Worm (Caenorhabditis elegans) whole organism, late embryonic: ENCODE data around the gene Y32G9A.2.
A peak's percentile ranks its signal among the peaks of the same experiment; 100 is the strongest.

Experiments used
- C08G9.2 ChIP-seq: sonication (generic microtip); optimal IDR thresholded peaks from 2 replicates; lab custom pipeline; 2016; ENCODE audit warnings: mild to moderate bottlenecking, missing genetic modification characterization, moderate library complexity, missing compliant biosample characterization
- F13H6.1 ChIP-seq: sonication (generic microtip); optimal IDR thresholded peaks from 2 replicates; lab custom pipeline; 2016; ENCODE audit warnings: missing genetic modification characterization, missing compliant biosample characterization
- K02D7.2 ChIP-seq: sonication (generic microtip); optimal IDR thresholded peaks from 2 replicates; lab custom pipeline; 2017; ENCODE audit warnings: mild to moderate bottlenecking, missing genetic modification characterization, missing compliant biosample characterization
- K09A11.1 ChIP-seq: sonication (generic microtip); optimal IDR thresholded peaks from 2 replicates; lab custom pipeline; 2017; ENCODE audit warnings: antibody characterized with exemption, mild to moderate bottlenecking, missing genetic modification characterization, missing compliant biosample characterization; ENCODE audit not compliant: insufficient read depth
- T23F11.4 ChIP-seq: fragments of 200-800 bp; sonication (Bioruptor generic); optimal IDR thresholded peaks from 2 replicates; lab custom pipeline; 2018; ENCODE audit warnings: mild to moderate bottlenecking, missing genetic modification characterization, missing compliant biosample characterization
- Y22D7AL.16 ChIP-seq: sonication (generic microtip); optimal IDR thresholded peaks from 2 replicates; lab custom pipeline; 2016; ENCODE audit warnings: missing genetic modification characterization, missing compliant biosample characterization
- ceh-14 ChIP-seq: sonication (generic microtip); optimal IDR thresholded peaks from 2 replicates; lab custom pipeline; 2016; ENCODE audit warnings: missing genotype, missing genetic modification characterization, missing compliant biosample characterization
- ceh-18 ChIP-seq: sonication (generic microtip); optimal IDR thresholded peaks from 2 replicates; lab custom pipeline; 2016; ENCODE audit warnings: missing genetic modification characterization, missing compliant biosample characterization
- ceh-19 ChIP-seq: fragments of 200-800 bp; sonication (Bioruptor generic); optimal IDR thresholded peaks from 2 replicates; lab custom pipeline; 2018; ENCODE audit warnings: mild to moderate bottlenecking, missing genetic modification characterization, missing compliant biosample characterization
- ceh-2 ChIP-seq: sonication (generic microtip); optimal IDR thresholded peaks from 2 replicates; lab custom pipeline; 2016; ENCODE audit warnings: missing genotype, missing genetic modification characterization, missing compliant biosample characterization
- ceh-31 ChIP-seq: sonication (generic microtip); optimal IDR thresholded peaks from 2 replicates; lab custom pipeline; 2016; ENCODE audit warnings: missing genetic modification characterization, missing compliant biosample characterization
- ceh-48 ChIP-seq: sonication (generic microtip); optimal IDR thresholded peaks from 2 replicates; lab custom pipeline; 2016; ENCODE audit warnings: missing genetic modification characterization, inconsistent platforms, missing compliant biosample characterization
- ceh-6 ChIP-seq: fragments of 200-800 bp; sonication (Bioruptor generic); optimal IDR thresholded peaks from 2 replicates; lab custom pipeline; 2018; ENCODE audit warnings: mild to moderate bottlenecking, missing genetic modification characterization, missing compliant biosample characterization
- che-1 ChIP-seq: sonication (generic microtip); optimal IDR thresholded peaks from 2 replicates; lab custom pipeline; 2016; ENCODE audit warnings: mild to moderate bottlenecking, missing genetic modification characterization, missing compliant biosample characterization
- elt-2 ChIP-seq: sonication (generic microtip); optimal IDR thresholded peaks from 2 replicates; lab custom pipeline; 2016; ENCODE audit warnings: missing genetic modification reagents, missing genetic modification characterization, missing compliant biosample characterization
- fax-1 ChIP-seq: sonication (generic microtip); optimal IDR thresholded peaks from 2 replicates; lab custom pipeline; 2016; ENCODE audit warnings: missing genotype, missing genetic modification characterization, missing compliant biosample characterization
- fkh-10 ChIP-seq: fragments of 150-350 bp; optimal IDR thresholded peaks from 2 replicates; lab custom pipeline; 2014; ENCODE audit warnings: missing biosample characterization, missing genetic modification reagents, missing genetic modification characterization
- fkh-6 ChIP-seq: sonication (generic microtip); optimal IDR thresholded peaks from 2 replicates; lab custom pipeline; 2016; ENCODE audit warnings: missing genetic modification characterization, missing compliant biosample characterization
- gmeb-2 ChIP-seq: sonication (generic microtip); optimal IDR thresholded peaks from 2 replicates; lab custom pipeline; 2016; ENCODE audit warnings: missing genetic modification characterization, inconsistent platforms, missing compliant biosample characterization
- hlh-13 ChIP-seq: fragments of 200-800 bp; sonication (Bioruptor generic); optimal IDR thresholded peaks from 2 replicates; lab custom pipeline; 2018; ENCODE audit warnings: mild to moderate bottlenecking, missing genetic modification characterization, missing compliant biosample characterization
- hlh-6 ChIP-seq: sonication (generic microtip); optimal IDR thresholded peaks from 2 replicates; lab custom pipeline; 2016; ENCODE audit warnings: missing genotype, missing genetic modification characterization, missing compliant biosample characterization
- madf-2 ChIP-seq: sonication (generic microtip); optimal IDR thresholded peaks from 2 replicates; lab custom pipeline; 2017; ENCODE audit warnings: missing genetic modification characterization, missing compliant biosample characterization
- mec-3 ChIP-seq: sonication (generic microtip); optimal IDR thresholded peaks from 2 replicates; lab custom pipeline; 2016; ENCODE audit warnings: borderline replicate concordance, missing genetic modification characterization, missing compliant biosample characterization
- nhr-11 ChIP-seq: fragments of 150-350 bp; optimal IDR thresholded peaks from 2 replicates; lab custom pipeline; 2014; ENCODE audit warnings: missing biosample characterization, missing genetic modification characterization
- nhr-232 ChIP-seq: sonication (generic microtip); optimal IDR thresholded peaks from 2 replicates; lab custom pipeline; 2016; ENCODE audit warnings: missing genetic modification characterization, missing compliant biosample characterization
- odd-2 ChIP-seq: sonication (generic microtip); optimal IDR thresholded peaks from 2 replicates; lab custom pipeline; 2017; ENCODE audit warnings: antibody characterized with exemption, mild to moderate bottlenecking, missing genetic modification characterization, missing compliant biosample characterization
- pat-9 ChIP-seq: fragments of 200-800 bp; sonication (Bioruptor generic); optimal IDR thresholded peaks from 2 replicates; lab custom pipeline; 2018; ENCODE audit warnings: mild to moderate bottlenecking, missing genetic modification characterization, moderate library complexity, missing compliant biosample characterization
- rnt-1 ChIP-seq: sonication (generic microtip); optimal IDR thresholded peaks from 2 replicates; lab custom pipeline; 2016; ENCODE audit warnings: missing genetic modification characterization, missing compliant biosample characterization
- sox-4 ChIP-seq: sonication (generic microtip); optimal IDR thresholded peaks from 2 replicates; lab custom pipeline; 2017; ENCODE audit warnings: mild to moderate bottlenecking, missing genetic modification characterization, inconsistent platforms, missing compliant biosample characterization
- syd-9 ChIP-seq: sonication (generic microtip); optimal IDR thresholded peaks from 2 replicates; lab custom pipeline; 2016; ENCODE audit warnings: mild to moderate bottlenecking, missing genetic modification characterization, moderate library complexity, missing compliant biosample characterization
- tbx-2 ChIP-seq: sonication (generic microtip); optimal IDR thresholded peaks from 2 replicates; lab custom pipeline; 2016; ENCODE audit warnings: missing genetic modification characterization, missing compliant biosample characterization
- tbx-7 ChIP-seq: sonication (generic microtip); optimal IDR thresholded peaks from 2 replicates; lab custom pipeline; 2016; ENCODE audit warnings: missing genotype, missing genetic modification characterization, missing compliant biosample characterization
- unc-3 ChIP-seq, 2 experiments: fragments of 200-800 bp in 1 of 2; sonication (Bioruptor generic) in 1 of 2; sonication (generic microtip) in 1 of 2; conservative IDR thresholded peaks in 1 of 2; optimal IDR thresholded peaks in 1 of 2; 2 replicates each; pipeline versions ENCODE4 v1.3.6 to Lab custom; 2016 to 2022; ENCODE audit warnings: missing compliant biosample characterization in 2 of 2, missing genetic modification characterization in 2 of 2, missing genetic modification reagents in 1 of 2
- unc-42 ChIP-seq: sonication (generic microtip); optimal IDR thresholded peaks from 2 replicates; lab custom pipeline; 2016; ENCODE audit warnings: missing genotype, missing genetic modification characterization, missing compliant biosample characterization
- ztf-16 ChIP-seq: sonication (generic microtip); optimal IDR thresholded peaks from 2 replicates; lab custom pipeline; 2017; ENCODE audit warnings: missing genetic modification characterization, missing compliant biosample characterization

The Y32G9A.2 gene

DNA sequence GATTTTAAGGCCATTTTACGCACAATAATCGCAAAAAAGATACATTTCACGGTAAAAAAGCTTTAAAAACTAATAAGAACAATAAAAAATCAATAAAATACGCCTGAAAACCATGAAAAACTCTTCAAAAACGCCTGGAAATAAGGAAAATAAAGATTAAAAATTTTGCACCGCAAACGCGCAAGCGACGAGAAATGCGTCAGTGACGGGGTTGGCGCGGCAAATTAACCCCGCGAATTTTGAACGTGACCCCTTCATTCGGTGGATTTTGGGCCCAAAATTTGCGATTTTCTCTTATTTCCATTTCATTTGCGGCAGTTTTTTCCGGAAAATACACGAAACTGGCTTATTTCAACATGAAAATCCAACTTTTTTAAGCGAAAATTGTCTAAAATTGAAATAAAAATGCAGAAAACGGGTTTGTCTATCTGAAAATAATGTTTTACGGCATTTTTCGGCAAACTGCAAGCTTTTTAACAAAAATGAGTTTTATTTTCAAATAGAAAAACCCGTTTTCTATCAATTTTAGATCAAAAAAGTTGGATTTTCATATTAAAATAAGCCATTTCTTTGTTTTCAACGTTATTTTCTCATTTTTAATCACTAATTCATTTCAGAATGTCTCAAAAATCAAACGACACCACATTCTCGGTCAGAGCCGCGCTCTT, 49.6 kb upstream of the Y32G9A.2 start, which contains the start of gene knl-3 (continued):
- TF ChIP-seq odd-2 (tag; lab: Kevin White, UChicago) (no peak), ceh-14 (tag; lab: Kevin White, UChicago) (peak; percentile 66), C08G9.2 (tag; lab: Kevin White, UChicago) (peak; percentile 51), nhr-11 (tag; lab: Kevin White, UChicago) (no peak), madf-2 (tag; lab: Kevin White, UChicago) (peak; percentile 53), tbx-2 (tag; lab: Kevin White, UChicago) (peak; percentile 54), fax-1 (tag; lab: Kevin White, UChicago) (peak; percentile 37), rnt-1 (tag; lab: Kevin White, UChicago) (peak; percentile 53), tbx-7 (tag; lab: Kevin White, UChicago) (no peak), ceh-19 (GFP tag; lab: Kevin White, UChicago) (peak; percentile 63), che-1 (tag; lab: Kevin White, UChicago) (peak; percentile 38), mec-3 (no peak), fkh-6 (tag; lab: Kevin White, UChicago) (peak; percentile 12), ceh-6 (no peak), K09A11.1 (tag; lab: Kevin White, UChicago) (no peak), ztf-16 (tag; lab: Kevin White, UChicago) (peak; percentile 36), unc-42 (peak; percentile 80), F13H6.1 (no peak), hlh-6 (tag; lab: Kevin White, UChicago) (no peak), elt-2 (tag; lab: Kevin White, UChicago) (peak; percentile 77), Y22D7AL.16 (tag; lab: Kevin White, UChicago) (peak; percentile 62), unc-3 (GFP tag; conservative IDR thresholded peaks at IDR 0.05; lab: Robert Waterston, UW) (0 out of 2 replicates have a peak, but pooled peaks have one; percentile 31), unc-3 (tag; optimal IDR thresholded peaks at IDR 0.05; lab: Kevin White, UChicago) (peak; percentile 67), fkh-10 (GFP tag; lab: Kevin White, UChicago) (peak; percentile 49)

DNA sequence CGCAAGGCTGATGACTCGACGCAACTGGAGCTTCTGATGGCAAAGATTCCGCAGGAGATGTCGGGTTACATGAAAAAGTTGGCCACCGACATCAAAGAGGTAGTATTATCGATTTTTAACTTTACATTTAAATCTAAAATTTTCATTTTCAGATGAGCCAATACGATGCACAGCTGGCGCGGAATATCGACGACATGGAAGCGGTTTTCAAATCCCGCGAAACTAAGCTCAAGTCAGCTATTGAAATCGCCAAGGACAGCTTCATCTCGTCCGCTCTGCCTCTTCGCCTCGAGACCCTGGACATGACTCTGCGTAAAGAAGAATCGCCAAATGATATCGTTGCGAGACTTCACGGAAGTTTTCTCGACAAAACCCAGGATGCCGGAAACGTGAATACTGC, 48.6 kb upstream of the Y32G9A.2 start, which contains the start of gene T10B5.3:
Gene T10B5.3, minus strand, starts transcription at position 101 of the 400 bp plus-strand sequence.
- TF ChIP-seq T23F11.4: no peak
- no peak for TF ChIP-seq hlh-13 (GFP tag; lab: Kevin White, UChicago)
- TF ChIP-seq ztf-16 (tag; lab: Kevin White, UChicago): no peak
- TF ChIP-seq ceh-18: no peak
- TF ChIP-seq ceh-31 (tag; lab: Kevin White, UChicago): no peak
- no peak for TF ChIP-seq gmeb-2 (tag; lab: Kevin White, UChicago)
- TF ChIP-seq fkh-6 (tag; lab: Kevin White, UChicago): no peak
- no peak for TF ChIP-seq pat-9 (tag; lab: Kevin White, UChicago)
- TF ChIP-seq ceh-2 (tag; lab: Kevin White, UChicago): no peak

DNA sequence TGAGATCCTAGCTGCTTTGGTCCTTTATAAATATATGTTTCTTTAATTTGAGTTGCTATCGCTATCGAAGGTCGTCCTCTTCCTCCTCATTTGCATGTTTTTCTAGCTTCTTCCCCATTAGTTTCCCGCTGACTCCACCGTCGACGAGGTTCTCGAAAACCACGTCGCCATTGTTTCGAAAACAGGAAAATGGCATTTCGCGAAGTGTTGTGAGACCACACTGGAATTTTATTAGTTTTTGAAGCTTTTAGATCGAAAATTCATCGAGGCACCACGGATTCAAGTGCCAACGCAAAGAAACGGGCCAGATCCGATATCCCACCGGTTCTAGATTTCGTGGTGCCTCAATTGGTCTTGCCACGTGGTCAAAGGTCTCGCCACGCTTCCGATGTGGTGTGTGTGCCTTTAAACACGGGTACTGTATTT, 47.8 kb upstream of the Y32G9A.2 start:
- no peak for TF ChIP-seq ceh-18
- no peak for TF ChIP-seq Y22D7AL.16 (tag; lab: Kevin White, UChicago)
- TF ChIP-seq K02D7.2 (tag; lab: Kevin White, UChicago): no peak
- no peak for TF ChIP-seq nhr-232 (tag; lab: Kevin White, UChicago)
- no peak for TF ChIP-seq gmeb-2 (tag; lab: Kevin White, UChicago)
- TF ChIP-seq ceh-6: no peak
- no peak for TF ChIP-seq ceh-48
- TF ChIP-seq syd-9 (tag; lab: Kevin White, UChicago): no peak
- TF ChIP-seq sox-4: no peak
- no peak for TF ChIP-seq unc-3 (GFP tag; conservative IDR thresholded peaks at IDR 0.05; lab: Robert Waterston, UW)
- TF ChIP-seq unc-3 (tag; optimal IDR thresholded peaks at IDR 0.05; lab: Kevin White, UChicago): no peak
- no peak for TF ChIP-seq ztf-16 (tag; lab: Kevin White, UChicago)
